Fruit fly (Drosophila melanogaster): ENCODE results near the gene twin.
A peak's percentile ranks its signal among the peaks of the same experiment; 100 is the strongest.

twin gene

dm6 chr3R:24226744-24227143 lies 5.0 kb upstream of the twin start, which contains the start of the genes Spps and CG13609 (continued):
- peak; percentile 95 for TF ChIP-seq CG16813 (GFP tag; IDR thresholded peaks at IDR 0.05; ENCODE audit: partially characterized antibody)
- no peak for TF ChIP-seq CG7556 (GFP tag; optimal IDR thresholded peaks at IDR 0.05)
- TF ChIP-seq aop (GFP tag; IDR thresholded peaks at IDR 0.05) = no peak
- no peak for TF ChIP-seq CG4707 (GFP tag; optimal IDR thresholded peaks at IDR 0.05)
- no peak for TF ChIP-seq CG18476 (GFP tag; optimal IDR thresholded peaks at IDR 0.05)
- TF ChIP-seq ssp (GFP tag; IDR thresholded peaks at IDR 0.05) = no peak
- peak; percentile 72 for TF ChIP-seq E2f2 (GFP tag; IDR thresholded peaks at IDR 0.05)
- no peak for TF ChIP-seq gcm2 (GFP tag; optimal IDR thresholded peaks at IDR 0.05)
- no peak for TF ChIP-seq CG4730 (GFP tag; IDR thresholded peaks at IDR 0.05)
- TF ChIP-seq lola (GFP tag; optimal IDR thresholded peaks at IDR 0.05) = no peak
- no peak for TF ChIP-seq Poxn (GFP tag; IDR thresholded peaks at IDR 0.05)
- TF ChIP-seq lbe (GFP tag; optimal IDR thresholded peaks at IDR 0.05) = no peak
- peak; percentile 92 for TF ChIP-seq zen2 (GFP tag; IDR thresholded peaks at IDR 0.05; ENCODE audit: partially characterized antibody)
- no peak for TF ChIP-seq E2f1 (GFP tag; IDR thresholded peaks at IDR 0.05)
- peak; percentile 72 for TF ChIP-seq CG2129 (GFP tag; IDR thresholded peaks at IDR 0.05; ENCODE audit: partially characterized antibody)
- peak; percentile 1 for TF ChIP-seq ems (GFP tag; optimal IDR thresholded peaks at IDR 0.05)
- TF ChIP-seq Lhr (GFP tag; optimal IDR thresholded peaks at IDR 0.05) = peak; percentile 9
- TF ChIP-seq CG8765 (GFP tag; IDR thresholded peaks at IDR 0.05) = no peak
- TF ChIP-seq Atf3 (GFP tag; optimal IDR thresholded peaks at IDR 0.05) = no peak
- peak; percentile 43 for TF ChIP-seq CG9797 (GFP tag; optimal IDR thresholded peaks at IDR 0.05)
- peak in 1 of 2 experiments; percentile 16 for TF ChIP-seq insv (GFP tag; optimal IDR thresholded peaks at IDR 0.05)
- TF ChIP-seq CG34422 (GFP tag; IDR thresholded peaks at IDR 0.05) = peak; percentile 42; the same call in 1 of the 3 replicates
- TF ChIP-seq Taf1 (GFP tag; IDR thresholded peaks at IDR 0.05) = no peak
- no peak for TF ChIP-seq H2.0 (GFP tag; IDR thresholded peaks at IDR 0.05)
- TF ChIP-seq CHES-1-like (GFP tag; optimal IDR thresholded peaks at IDR 0.05) = peak; percentile 86
- TF ChIP-seq bcd (GFP tag; optimal IDR thresholded peaks at IDR 0.05) = no peak
- peak in 1 of 2 experiments; percentile 13 for TF ChIP-seq bsh (GFP tag; optimal IDR thresholded peaks at IDR 0.05)
- peak; percentile 40 for TF ChIP-seq CrebB (tag; optimal IDR thresholded peaks at IDR 0.05)
- TF ChIP-seq cato (GFP tag; optimal IDR thresholded peaks at IDR 0.05; ENCODE audit: borderline replicate concordance) = no peak
- peak; percentile 1 for TF ChIP-seq CG2202 (tag; optimal IDR thresholded peaks at IDR 0.05)
- TF ChIP-seq nerfin-1 (tag; optimal IDR thresholded peaks at IDR 0.05) = peak; percentile 53
- TF ChIP-seq CG14441 (GFP tag; IDR thresholded peaks at IDR 0.05) = 0 out of 2 replicates have a peak, but pooled peaks have one; percentile 5
- no peak for TF ChIP-seq klu (GFP tag; IDR thresholded peaks at IDR 0.05)
- TF ChIP-seq Antp (GFP tag; optimal IDR thresholded peaks at IDR 0.05) = no peak
- no peak for TF ChIP-seq stc (GFP tag; IDR thresholded peaks at IDR 0.05)
- TF ChIP-seq Drgx (GFP tag; IDR thresholded peaks at IDR 0.05) = no peak
- no peak for TF ChIP-seq cas (GFP tag; IDR thresholded peaks at IDR 0.05)
- 0 out of 2 replicates have a peak, but pooled peaks have one; percentile 20 for TF ChIP-seq Nf-YA (GFP tag; IDR thresholded peaks at IDR 0.05)
- no peak for TF ChIP-seq CG16779 (GFP tag; IDR thresholded peaks at IDR 0.05)
- TF ChIP-seq YL-1 (GFP tag; optimal IDR thresholded peaks at IDR 0.05) = peak; percentile 89
- no peak for TF ChIP-seq CG17568 (GFP tag; optimal IDR thresholded peaks at IDR 0.05)
- TF ChIP-seq disco-r (GFP tag; optimal IDR thresholded peaks at IDR 0.05) = no peak
- no peak for TF ChIP-seq Camta (GFP tag; optimal IDR thresholded peaks at IDR 0.05)
- no peak for TF ChIP-seq croc (GFP tag; conservative IDR thresholded peaks at IDR 0.05)
- TF ChIP-seq crc (GFP tag; optimal IDR thresholded peaks at IDR 0.05) = no peak
- TF ChIP-seq gro (GFP tag; optimal IDR thresholded peaks at IDR 0.05) = peak; percentile 44
- TF ChIP-seq CG7372 (GFP tag; IDR thresholded peaks at IDR 0.05) = no peak
- peak; percentile 57 for TF ChIP-seq CG8924 (tag; optimal IDR thresholded peaks at IDR 0.05)
- TF ChIP-seq CG16815 (GFP tag; optimal IDR thresholded peaks at IDR 0.05) = no peak
- TF ChIP-seq lab (GFP tag; optimal IDR thresholded peaks at IDR 0.05) = no peak
- TF ChIP-seq nmo (GFP tag; optimal IDR thresholded peaks at IDR 0.05) = peak; percentile 46
